Fruit fly (Drosophila melanogaster) whole organism, embryonic: Measurements from ENCODE around the gene ver.

Experiments
- Abd-B ChIP-seq: fragments of 200-800 bp; sonication (Bioruptor generic); optimal IDR thresholded peaks from 2 replicates; lab custom pipeline; 2018; ENCODE audit warnings: missing biosample characterization, mild to moderate bottlenecking, missing genetic modification characterization, moderate library complexity
- B-H2 ChIP-seq: fragments of 200-800 bp; sonication (Bioruptor generic); optimal IDR thresholded peaks from 2 replicates; lab custom pipeline; 2018; ENCODE audit warnings: missing biosample characterization, mild to moderate bottlenecking, missing genetic modification characterization
- BtbVII ChIP-seq: fragments of 200-800 bp; sonication (Bioruptor generic); optimal IDR thresholded peaks from 3 replicates; lab custom pipeline; 2017; ENCODE audit warnings: missing biosample characterization, mild to moderate bottlenecking, missing genetic modification characterization
- CG10654 ChIP-seq: fragments of 200-800 bp; sonication (Bioruptor generic); optimal IDR thresholded peaks from 2 replicates; lab custom pipeline; 2016; ENCODE audit warnings: missing biosample characterization, missing genetic modification characterization
- CG1233 ChIP-seq: fragments of 200-800 bp; sonication (Bioruptor generic); optimal IDR thresholded peaks from 4 replicates; lab custom pipeline; 2018; ENCODE audit warnings: missing biosample characterization, mild to moderate bottlenecking, missing genetic modification characterization
- CG12659 ChIP-seq: fragments of 200-800 bp; sonication (Bioruptor generic); optimal IDR thresholded peaks from 3 replicates; lab custom pipeline; 2017; ENCODE audit warnings: mild to moderate bottlenecking, missing biosample characterization, missing genetic modification reagents, missing genetic modification characterization
- CG13424 ChIP-seq: fragments of 200-800 bp; sonication (Bioruptor generic); optimal IDR thresholded peaks from 2 replicates; lab custom pipeline; 2019; ENCODE audit warnings: missing biosample characterization, mild to moderate bottlenecking, missing genetic modification characterization, moderate library complexity
- CG14860 ChIP-seq: fragments of 200-800 bp; sonication (Bioruptor generic); IDR thresholded peaks from 3 replicates; pipeline ENCODE4 v1.3.6; 2022; ENCODE audit warnings: missing biosample characterization, missing genetic modification characterization; ENCODE audit not compliant: partially characterized antibody
- CG15073 ChIP-seq: fragments of 200-800 bp; sonication (Bioruptor generic); optimal IDR thresholded peaks from 2 replicates; lab custom pipeline; 2016; ENCODE audit warnings: missing biosample characterization, missing genetic modification characterization
- CG1529 ChIP-seq: fragments of 200-800 bp; sonication (Bioruptor generic); optimal IDR thresholded peaks from 3 replicates; lab custom pipeline; 2018; ENCODE audit warnings: missing biosample characterization, missing genetic modification characterization
- CG17328 ChIP-seq: fragments of 200-800 bp; sonication (Bioruptor generic); IDR thresholded peaks from 2 replicates; pipeline ENCODE4 v1.3.6; 2022; ENCODE audit warnings: missing biosample characterization, missing genetic modification characterization
- CG18011 ChIP-seq: fragments of 200-800 bp; sonication (Bioruptor generic); optimal IDR thresholded peaks from 2 replicates; lab custom pipeline; 2017; ENCODE audit warnings: missing biosample characterization, missing genetic modification characterization, mild to moderate bottlenecking, moderate library complexity, missing genotype
- CG2202 ChIP-seq: fragments of 200-800 bp; sonication (Bioruptor generic); optimal IDR thresholded peaks from 2 replicates; lab custom pipeline; 2018; ENCODE audit warnings: missing biosample characterization, mild to moderate bottlenecking, missing genetic modification characterization
- CG3065 ChIP-seq: fragments of 200-800 bp; sonication (Bioruptor generic); optimal IDR thresholded peaks from 2 replicates; lab custom pipeline; 2016; ENCODE audit warnings: missing biosample characterization, missing genetic modification characterization
- CG34376 ChIP-seq: fragments of 200-800 bp; sonication (Bioruptor generic); optimal IDR thresholded peaks from 2 replicates; lab custom pipeline; 2018; ENCODE audit warnings: missing biosample characterization, mild to moderate bottlenecking, missing genetic modification characterization
- CG3847 ChIP-seq: fragments of 200-800 bp; sonication (Bioruptor generic); IDR thresholded peaks from 2 replicates; pipeline ENCODE4 v1.3.6; 2022; ENCODE audit warnings: missing biosample characterization, missing genetic modification characterization
- CG4617 ChIP-seq: fragments of 200-800 bp; sonication (Bioruptor generic); optimal IDR thresholded peaks from 3 replicates; lab custom pipeline; 2016; ENCODE audit warnings: missing biosample characterization, missing genetic modification characterization, borderline replicate concordance
- CG5245 ChIP-seq: fragments of 200-800 bp; sonication (Bioruptor generic); optimal IDR thresholded peaks from 3 replicates; lab custom pipeline; 2016; ENCODE audit warnings: missing biosample characterization, missing genetic modification characterization
- CG6254 ChIP-seq: fragments of 200-800 bp; sonication (Bioruptor generic); optimal IDR thresholded peaks from 3 replicates; lab custom pipeline; 2017; ENCODE audit warnings: mild to moderate bottlenecking, missing biosample characterization, missing genetic modification reagents, missing genetic modification characterization
- CG8089 ChIP-seq: fragments of 200-800 bp; sonication (Bioruptor generic); optimal IDR thresholded peaks from 3 replicates; lab custom pipeline; 2016; ENCODE audit warnings: missing biosample characterization, missing genetic modification characterization
- CG8359 ChIP-seq: fragments of 200-800 bp; sonication (Bioruptor generic); optimal IDR thresholded peaks from 2 replicates; lab custom pipeline; 2017; ENCODE audit warnings: missing biosample characterization, mild to moderate bottlenecking, missing genetic modification characterization, borderline replicate concordance
- CG8765 ChIP-seq: fragments of 200-800 bp; sonication (Bioruptor generic); IDR thresholded peaks from 2 replicates; pipeline ENCODE4 v1.3.6; 2022; ENCODE audit warnings: missing biosample characterization, missing genetic modification characterization
- CG9797 ChIP-seq: fragments of 200-800 bp; sonication (Bioruptor generic); optimal IDR thresholded peaks from 3 replicates; lab custom pipeline; 2018; ENCODE audit warnings: missing biosample characterization, mild to moderate bottlenecking, missing genetic modification characterization
- D19A ChIP-seq: fragments of 200-800 bp; optimal IDR thresholded peaks from 3 replicates; lab custom pipeline; 2019; ENCODE audit warnings: missing biosample characterization, mild to moderate bottlenecking, missing genetic modification characterization, moderate library complexity
- Dbx ChIP-seq: fragments of 200-800 bp; sonication (Bioruptor generic); IDR thresholded peaks from 3 replicates; pipeline ENCODE4 v1.3.6; 2022; ENCODE audit warnings: missing biosample characterization, missing genetic modification characterization
- Doc2 ChIP-seq: fragments of 200-800 bp; sonication (Bioruptor generic); IDR thresholded peaks from 2 replicates; pipeline ENCODE4 v1.3.6; 2022; ENCODE audit warnings: missing biosample characterization, missing genetic modification characterization
- Hmx ChIP-seq: fragments of 200-800 bp; sonication (Bioruptor generic); optimal IDR thresholded peaks from 2 replicates; lab custom pipeline; 2016; ENCODE audit warnings: missing biosample characterization, missing genetic modification characterization
- MESR4 ChIP-seq: fragments of 200-800 bp; sonication (Bioruptor generic); optimal IDR thresholded peaks from 2 replicates; lab custom pipeline; 2018; ENCODE audit warnings: missing biosample characterization, mild to moderate bottlenecking, missing genetic modification characterization, moderate library complexity
- Mad ChIP-seq: fragments of 200-800 bp; sonication (Bioruptor generic); optimal IDR thresholded peaks from 2 replicates; lab custom pipeline; 2016; ENCODE audit warnings: missing biosample characterization, missing genetic modification characterization
- Mrtf ChIP-seq: fragments of 200-800 bp; sonication (Bioruptor generic); IDR thresholded peaks from 3 replicates; pipeline ENCODE4 v1.3.6; 2022; ENCODE audit warnings: missing biosample characterization, missing genetic modification characterization
- NK7.1 ChIP-seq: fragments of 200-800 bp; sonication (Bioruptor generic); optimal IDR thresholded peaks from 3 replicates; lab custom pipeline; 2016; ENCODE audit warnings: missing biosample characterization, missing genetic modification characterization
- Nf-YA ChIP-seq: fragments of 200-800 bp; sonication (Bioruptor generic); IDR thresholded peaks from 2 replicates; pipeline ENCODE4 v1.3.6; 2022; ENCODE audit warnings: missing biosample characterization, missing genetic modification characterization
- Opbp ChIP-seq: fragments of 200-800 bp; sonication (Bioruptor generic); IDR thresholded peaks from 3 replicates; pipeline ENCODE4 v1.3.6; 2022; ENCODE audit warnings: missing biosample characterization, missing genetic modification characterization; ENCODE audit not compliant: partially characterized antibody
- aop ChIP-seq: fragments of 200-800 bp; sonication (Bioruptor generic); IDR thresholded peaks from 2 replicates; pipeline ENCODE4 v1.3.6; 2022; ENCODE audit warnings: missing biosample characterization, missing genetic modification characterization
- ara ChIP-seq: fragments of 200-800 bp; sonication (Bioruptor generic); IDR thresholded peaks from 2 replicates; pipeline ENCODE4 v1.3.6; 2022; ENCODE audit warnings: missing biosample characterization, missing genetic modification characterization
- bigmax ChIP-seq: fragments of 200-800 bp; sonication (Bioruptor generic); optimal IDR thresholded peaks from 2 replicates; lab custom pipeline; 2018; ENCODE audit warnings: missing biosample characterization, mild to moderate bottlenecking, missing genetic modification characterization
- bsh ChIP-seq, 2 experiments: fragments of 200-800 bp; sonication (Bioruptor generic); optimal IDR thresholded peaks; 2 replicates each; lab custom pipeline; 2017 to 2018; ENCODE audit warnings: mild to moderate bottlenecking in 2 of 2, missing biosample characterization in 2 of 2, missing genetic modification characterization in 2 of 2, moderate library complexity in 1 of 2
- crp ChIP-seq, 2 experiments: fragments of 200-800 bp; sonication (Bioruptor generic); optimal IDR thresholded peaks; 2 replicates in 1 of 2; 3 replicates in 1 of 2; lab custom pipeline; 2017; ENCODE audit warnings: missing biosample characterization in 2 of 2, missing genetic modification characterization in 2 of 2, mild to moderate bottlenecking in 1 of 2, moderate library complexity in 1 of 2
- dpn ChIP-seq, 2 experiments: fragments of 200-800 bp; sonication (Bioruptor generic); optimal IDR thresholded peaks; 3 replicates each; lab custom pipeline; 2016; ENCODE audit warnings: missing biosample characterization in 2 of 2, missing genetic modification characterization in 2 of 2
- emc ChIP-seq: fragments of 200-800 bp; sonication (Bioruptor generic); optimal IDR thresholded peaks from 2 replicates; lab custom pipeline; 2016; ENCODE audit warnings: missing biosample characterization, missing genetic modification characterization
- esg ChIP-seq: fragments of 200-800 bp; sonication (Bioruptor generic); conservative IDR thresholded peaks from 2 replicates; pipeline ENCODE4 v1.3.6; 2022; ENCODE audit warnings: missing biosample characterization, missing genetic modification characterization
- eve ChIP-seq, 2 experiments: fragments of >200 bp; optimal IDR thresholded peaks; 2 replicates each; lab custom pipeline; 2017; ENCODE audit warnings: missing biosample characterization in 2 of 2, missing genetic modification characterization in 2 of 2
- klu ChIP-seq: fragments of 200-800 bp; sonication (Bioruptor generic); IDR thresholded peaks from 2 replicates; pipeline ENCODE4 v1.3.6; 2022; ENCODE audit warnings: missing biosample characterization, missing genetic modification characterization
- p53 ChIP-seq: fragments of 200-800 bp; sonication (Bioruptor generic); optimal IDR thresholded peaks from 2 replicates; lab custom pipeline; 2016; ENCODE audit warnings: missing biosample characterization, missing genetic modification characterization
- pb ChIP-seq: fragments of 200-800 bp; sonication (Bioruptor generic); optimal IDR thresholded peaks from 3 replicates; lab custom pipeline; 2016; ENCODE audit warnings: missing biosample characterization, missing genetic modification characterization
- pnt ChIP-seq: fragments of 200-800 bp; sonication (Bioruptor generic); optimal IDR thresholded peaks from 3 replicates; lab custom pipeline; 2016; ENCODE audit warnings: missing biosample characterization, missing genetic modification characterization
- sr ChIP-seq: fragments of 200-800 bp; sonication (Bioruptor generic); IDR thresholded peaks from 3 replicates; pipeline ENCODE4 v1.3.6; 2022; ENCODE audit warnings: missing biosample characterization, missing genetic modification characterization
- ssp ChIP-seq: fragments of 200-800 bp; sonication (Bioruptor generic); IDR thresholded peaks from 2 replicates; pipeline ENCODE4 v1.3.6; 2022; ENCODE audit warnings: missing biosample characterization, missing genetic modification characterization
- ttk ChIP-seq: fragments of 200-800 bp; sonication (Bioruptor generic); IDR thresholded peaks from 2 replicates; pipeline ENCODE4 v2.1.2; 2022; ENCODE audit warnings: missing biosample characterization, missing genetic modification characterization
- vfl ChIP-seq: fragments of 200-800 bp; sonication (Bioruptor generic); optimal IDR thresholded peaks from 2 replicates; lab custom pipeline; 2016; ENCODE audit warnings: missing biosample characterization, missing genetic modification characterization

ver gene

dm6 chr3L:12503865-12504650 lies 19.7 kb upstream of the ver start, which contains the start of the genes CG10646 and vih (continued):
- TF ChIP-seq Mrtf (GFP tag; lab: Robert Waterston, UW): no peak
- no peak for TF ChIP-seq Abd-B (GFP tag; lab: Kevin White, UChicago)
- TF ChIP-seq CG12659 (GFP tag; lab: Kevin White, UChicago): peak; percentile 75
- TF ChIP-seq bigmax (GFP tag; lab: Kevin White, UChicago): no peak
- TF ChIP-seq B-H2 (GFP tag; lab: Kevin White, UChicago): peak; percentile 39
- TF ChIP-seq Dbx (GFP tag; lab: Robert Waterston, UW): 0 out of 3 replicates have a peak, but pooled peaks have one; percentile 37
- TF ChIP-seq vfl (GFP tag; lab: Kevin White, UChicago): no peak
- no peak for TF ChIP-seq emc (GFP tag; lab: Kevin White, UChicago)
- no peak for TF ChIP-seq CG3065 (GFP tag; lab: Kevin White, UChicago)
- TF ChIP-seq CG4617 (GFP tag; lab: Kevin White, UChicago): peak; percentile 75
- no peak; the same call in 1 of the 2 replicates for TF ChIP-seq ttk (GFP tag; lab: Robert Waterston, UW)
- peak; percentile 61 for TF ChIP-seq CG13424 (tag; lab: Kevin White, UChicago)
- peak; percentile 79 for TF ChIP-seq CG10654 (GFP tag; lab: Kevin White, UChicago)
- no peak for TF ChIP-seq CG8765
- no peak for TF ChIP-seq CG15073 (GFP tag; lab: Kevin White, UChicago)
- no peak for TF ChIP-seq klu
- TF ChIP-seq D19A (tag; lab: Kevin White, UChicago): peak; percentile 35
- peak; percentile 37; the same call in 1 of the 3 replicates for TF ChIP-seq Opbp (GFP tag; lab: Robert Waterston, UW)
- TF ChIP-seq aop (GFP tag; lab: Robert Waterston, UW): no peak
- no peak for TF ChIP-seq eve (GFP tag; optimal IDR thresholded peaks at IDR 0.05; lab: Kevin White, UChicago)
- TF ChIP-seq CG9797: peak; percentile 81
- no peak for TF ChIP-seq CG8089
- TF ChIP-seq Hmx (GFP tag; lab: Kevin White, UChicago): no peak
- peak; percentile 96 for TF ChIP-seq MESR4
- TF ChIP-seq CG34376 (GFP tag; lab: Kevin White, UChicago): peak; percentile 5
- TF ChIP-seq sr (GFP tag; lab: Robert Waterston, UW): no peak
- no peak for TF ChIP-seq Mad (GFP tag; lab: Kevin White, UChicago)
- TF ChIP-seq bsh (GFP tag; optimal IDR thresholded peaks at IDR 0.05; lab: Kevin White, UChicago): peak in 1 of 2 experiments; percentile 35
- no peak for TF ChIP-seq CG6254 (GFP tag; lab: Kevin White, UChicago)
- peak; percentile 31 to 43 for TF ChIP-seq dpn (GFP tag; optimal IDR thresholded peaks at IDR 0.05; lab: Kevin White, UChicago)
- TF ChIP-seq CG14860 (GFP tag; lab: Robert Waterston, UW): no peak
- TF ChIP-seq CG1233: no peak
- TF ChIP-seq CG18011 (GFP tag; lab: Kevin White, UChicago): no peak
- no peak for TF ChIP-seq pb (GFP tag; lab: Kevin White, UChicago)
- no peak for TF ChIP-seq CG8359
- TF ChIP-seq BtbVII (GFP tag; lab: Kevin White, UChicago): peak; percentile 38
- TF ChIP-seq crp (GFP tag; optimal IDR thresholded peaks at IDR 0.05; lab: Kevin White, UChicago): peak in 1 of 2 experiments; percentile 33
- 0 out of 2 replicates have a peak, but pooled peaks have one; percentile 33 for TF ChIP-seq CG3847 (GFP tag; lab: Robert Waterston, UW)
- TF ChIP-seq Doc2 (GFP tag; lab: Robert Waterston, UW): no peak
- no peak for TF ChIP-seq ara (GFP tag; lab: Robert Waterston, UW)
- TF ChIP-seq Nf-YA: no peak
- TF ChIP-seq pnt (GFP tag; lab: Kevin White, UChicago): no peak
- TF ChIP-seq NK7.1: no peak
- TF ChIP-seq CG2202 (tag; lab: Kevin White, UChicago): no peak
- TF ChIP-seq CG5245 (GFP tag; lab: Kevin White, UChicago): no peak
- no peak for TF ChIP-seq ssp (GFP tag; lab: Robert Waterston, UW)
- TF ChIP-seq esg (GFP tag; lab: Robert Waterston, UW): no peak
- no peak for TF ChIP-seq p53 (GFP tag; lab: Kevin White, UChicago)
- no peak for TF ChIP-seq CG1529 (GFP tag; lab: Kevin White, UChicago)
- no peak for TF ChIP-seq CG17328 (GFP tag; lab: Robert Waterston, UW)
